Worm (Caenorhabditis elegans) whole organism, late embryonic: ENCODE measurements around the gene K10D2.5.

Experiments
- fkh-10 ChIP-seq: fragments of 150-350 bp; optimal IDR thresholded peaks from 2 replicates; lab custom pipeline; 2014; ENCODE audit warnings: missing biosample characterization, missing genetic modification reagents, missing genetic modification characterization
- pax-1 ChIP-seq: fragments of 150-350 bp; optimal IDR thresholded peaks from 2 replicates; lab custom pipeline; 2014; ENCODE audit warnings: missing biosample characterization, missing genetic modification characterization
- unc-42 ChIP-seq: sonication (generic microtip); optimal IDR thresholded peaks from 2 replicates; lab custom pipeline; 2016; ENCODE audit warnings: missing genotype, missing genetic modification characterization, missing compliant biosample characterization

Gene K10D2.5

DNA sequence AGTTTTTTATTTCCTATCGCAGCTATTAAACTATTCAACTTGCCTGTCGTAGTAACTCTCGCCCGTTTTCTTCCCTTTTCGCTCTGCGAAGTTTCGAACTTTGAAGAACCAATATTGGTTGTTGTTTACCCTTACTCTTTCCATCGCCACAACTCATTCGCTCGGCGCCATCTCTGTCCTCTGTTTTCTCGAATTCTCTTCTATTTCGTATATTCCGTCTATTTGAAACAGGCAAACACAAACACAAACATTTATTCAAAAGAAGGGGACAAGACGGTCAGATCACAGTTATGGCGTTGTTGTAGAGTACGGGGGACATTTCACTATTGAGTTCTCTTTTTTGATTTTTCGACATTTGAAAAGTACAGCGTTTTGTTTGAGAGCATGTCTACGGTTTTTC lies 50.3 kb downstream of the K10D2.5 start:
- TF ChIP-seq unc-42 (tag; lab: Kevin White, UChicago) (no peak), pax-1 (no peak), fkh-10 (no peak)
- TF ChIP-seq, all 69 proteins: peak for 0
